Worm (Caenorhabditis elegans): ENCODE results near the gene F54D12.1.

DNA sequence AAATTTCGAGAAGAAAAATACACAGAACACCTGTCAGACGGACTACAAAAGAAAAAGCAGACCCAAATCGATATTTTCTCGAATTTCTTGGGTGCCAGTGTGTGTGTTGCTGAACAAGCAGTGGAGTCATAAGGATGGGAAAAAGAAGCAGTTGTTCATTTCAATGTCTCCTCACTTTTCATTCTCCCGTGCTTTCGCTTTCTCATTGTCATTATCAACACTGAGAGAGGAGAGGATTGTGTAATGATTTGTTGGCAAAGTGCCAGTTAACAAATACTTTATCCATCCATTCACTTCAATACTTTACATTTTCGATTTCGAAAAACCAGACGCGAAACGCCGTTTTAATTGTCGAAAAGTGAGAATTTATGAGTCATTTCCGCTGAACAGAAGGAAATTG, 24.6 kb upstream of the F54D12.1 start:
- TF ChIP-seq ama-1 (optimal IDR thresholded peaks at IDR 0.05) (no peak), tra-4 (tag; optimal IDR thresholded peaks at IDR 0.05) (no peak), aly-1 (tag; optimal IDR thresholded peaks at IDR 0.05) (no peak), ceh-36 (tag; optimal IDR thresholded peaks at IDR 0.05) (no peak)

Measured in whole organism, early embryonic.